Worm (Caenorhabditis elegans) whole organism, dauer: Measurements from ENCODE around the gene F36G9.3.
"Not testable (repeated sequence)": the region's sequence is repeated elsewhere in the genome, so short reads cannot be mapped to it uniquely, and the experiment has no call there.

ENCODE experiments used
- unc-62 ChIP-seq: sonication (generic microtip); optimal IDR thresholded peaks from 2 replicates; lab custom pipeline; 2017; ENCODE audit warnings: missing biosample characterization, missing genetic modification reagents, missing genetic modification characterization

Gene F36G9.3

ce11 chrV:15950903-15951302 lies 6.3 kb upstream of the F36G9.3 start, which contains the start of gene srw-59:
srw-59 (minus strand) TSS chrV:15951003.
- no peak for TF ChIP-seq unc-62

DNA sequence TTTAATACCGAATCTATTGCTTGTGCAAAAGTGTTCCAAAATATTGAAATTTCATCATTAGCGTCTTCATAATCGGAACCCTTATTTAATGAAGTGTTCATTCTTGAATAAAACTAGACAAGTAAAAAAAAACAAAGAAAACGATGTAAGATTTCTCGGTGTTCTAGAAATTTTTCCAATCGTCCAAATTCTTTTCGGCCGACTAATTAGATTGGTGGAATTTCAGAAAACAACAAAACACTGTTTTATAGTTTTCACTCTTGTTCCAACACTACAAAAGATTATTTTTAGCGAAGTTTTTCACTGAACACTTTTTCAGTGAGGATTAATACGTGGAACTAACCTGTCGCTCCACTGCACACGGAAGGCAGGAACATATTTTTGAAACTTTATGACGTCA lies 4.4 kb upstream of the F36G9.3 start, which contains the start of gene srw-56:
Gene srw-56, minus strand, starts transcription at position 101 of the 400 bp plus-strand sequence.
- no peak for TF ChIP-seq unc-62

DNA sequence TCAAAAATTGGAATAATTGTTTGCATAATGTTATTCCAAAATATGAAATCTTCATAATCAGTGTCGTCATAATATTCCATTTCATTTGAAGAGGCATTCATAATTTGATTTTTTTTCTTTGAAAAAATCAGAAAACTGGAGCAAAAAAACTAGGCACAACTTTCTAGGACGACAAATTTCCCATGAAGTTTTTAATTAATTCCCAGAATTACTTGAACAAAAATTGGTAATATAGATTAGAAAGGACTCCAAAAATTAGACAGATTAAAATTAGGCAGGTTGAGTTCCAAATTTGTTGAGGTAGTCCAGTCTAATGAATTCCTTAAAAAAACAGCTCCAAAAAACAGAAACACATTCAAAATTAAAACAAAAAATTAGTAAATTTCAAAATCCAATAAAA lies 2.3 kb upstream of the F36G9.3 start, which contains the start of gene srw-57:
Gene srw-57, minus strand, starts transcription at position 101 of the 400 bp plus-strand sequence.
- TF ChIP-seq unc-62, result no peak

DNA sequence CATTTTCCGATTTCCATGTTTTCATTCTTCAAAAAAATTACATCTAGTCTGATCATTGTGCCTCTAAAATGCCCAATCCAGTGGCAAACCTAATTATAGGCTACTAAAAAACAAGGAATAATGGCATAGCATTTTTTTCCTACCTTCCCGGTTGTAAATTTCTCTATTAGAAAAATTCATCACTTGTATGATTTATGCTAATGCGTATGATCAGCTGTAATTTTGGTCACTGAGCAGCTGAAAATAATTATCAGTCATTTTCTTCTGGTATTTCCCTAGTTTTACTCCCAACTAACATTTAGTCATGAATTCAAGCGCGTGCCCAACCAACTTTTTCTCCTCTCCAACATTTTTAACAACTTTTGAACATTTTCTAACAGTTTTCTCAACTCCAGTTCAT lies 1.7 kb upstream of the F36G9.3 start, which contains the start of gene srh-186:
Gene srh-186, plus strand, starts transcription at position 301 of the 400 bp plus-strand sequence.
- no peak for TF ChIP-seq unc-62

ce11 chrV:15959456-15959855 lies 2.3 kb downstream of the F36G9.3 start:
- TF ChIP-seq unc-62, result no peak

- TF ChIP-seq unc-62, result no peak
Measured at ce11 chrV:15965114-15965513, 7.9 kb downstream of the F36G9.3 start, which contains the start of gene sri-2. sri-2 (minus strand) TSS chrV:15965214.

ce11 chrV:15967542-15967941 lies 10.3 kb downstream of the F36G9.3 start, which contains the start of gene sri-1:
sri-1 (minus strand) TSS chrV:15967642.
- no peak for TF ChIP-seq unc-62

DNA sequence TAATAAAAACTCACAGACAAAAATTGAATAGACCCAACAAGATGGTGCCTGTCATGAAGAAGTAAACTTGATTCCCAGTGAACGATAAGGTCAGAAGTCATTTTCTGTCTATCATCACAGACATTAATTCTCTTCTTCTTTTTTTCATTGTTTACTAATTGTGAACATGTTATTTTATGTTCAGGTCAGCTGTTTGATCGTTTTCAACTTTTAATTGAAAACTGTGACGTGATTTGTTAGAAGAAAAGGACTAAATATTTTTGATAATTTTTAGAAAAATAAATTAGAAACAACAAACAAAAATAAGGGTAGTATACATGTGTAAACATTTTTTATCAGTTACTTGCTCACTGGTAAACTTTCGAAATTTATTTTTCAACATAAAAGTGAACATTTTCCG lies 12.5 kb downstream of the F36G9.3 start, which contains the start of gene F36G9.7:
Gene F36G9.7, minus strand, starts transcription at position 101 of the 400 bp plus-strand sequence.
- no peak for TF ChIP-seq unc-62

DNA sequence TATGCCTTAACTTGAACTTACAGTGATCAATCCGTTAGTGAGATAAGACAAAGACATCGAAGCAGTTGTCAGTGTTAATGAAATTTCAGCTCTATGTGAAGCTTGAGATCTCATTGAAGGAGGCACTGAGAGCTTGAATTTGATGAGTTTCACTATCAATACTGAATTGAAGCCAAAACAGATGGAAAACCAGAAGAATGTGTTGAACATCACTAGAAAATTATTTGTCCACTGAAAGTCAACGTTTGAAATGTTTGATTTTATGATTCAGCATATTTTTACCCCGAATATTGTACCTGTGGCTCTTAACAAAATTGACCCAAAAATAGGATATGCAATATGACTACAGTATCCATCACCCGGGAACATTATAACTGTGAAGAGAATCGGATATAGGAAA lies 13.6 kb downstream of the F36G9.3 start:
- TF ChIP-seq unc-62, result no peak

DNA sequence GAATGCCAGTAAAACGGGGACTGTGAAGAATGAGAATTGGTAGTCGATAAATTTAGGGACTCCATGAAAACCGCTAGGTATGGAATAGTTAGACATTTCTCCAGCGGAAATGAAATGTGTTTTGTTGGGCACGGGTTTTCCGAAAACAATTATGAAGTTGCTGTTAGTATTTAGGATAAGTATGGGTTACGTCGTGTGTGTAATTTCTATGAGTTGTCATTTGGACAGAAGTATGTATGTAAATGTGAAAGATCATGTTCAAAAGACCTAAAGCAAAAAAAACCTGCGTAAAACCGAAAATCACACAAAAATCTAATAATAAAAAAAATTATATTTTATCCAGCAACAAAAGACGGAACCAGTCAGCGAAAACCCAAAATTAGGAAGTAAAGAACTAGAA lies 15.3 kb downstream of the F36G9.3 start, which contains the start of gene sru-23:
Gene sru-23, minus strand, starts transcription at position 101 of the 400 bp plus-strand sequence.
- TF ChIP-seq unc-62, result no peak

ce11 chrV:15974836-15975235 lies 17.6 kb downstream of the F36G9.3 start, which contains the start of gene sru-22:
sru-22 (minus strand) TSS chrV:15974936.
- no peak for TF ChIP-seq unc-62

DNA sequence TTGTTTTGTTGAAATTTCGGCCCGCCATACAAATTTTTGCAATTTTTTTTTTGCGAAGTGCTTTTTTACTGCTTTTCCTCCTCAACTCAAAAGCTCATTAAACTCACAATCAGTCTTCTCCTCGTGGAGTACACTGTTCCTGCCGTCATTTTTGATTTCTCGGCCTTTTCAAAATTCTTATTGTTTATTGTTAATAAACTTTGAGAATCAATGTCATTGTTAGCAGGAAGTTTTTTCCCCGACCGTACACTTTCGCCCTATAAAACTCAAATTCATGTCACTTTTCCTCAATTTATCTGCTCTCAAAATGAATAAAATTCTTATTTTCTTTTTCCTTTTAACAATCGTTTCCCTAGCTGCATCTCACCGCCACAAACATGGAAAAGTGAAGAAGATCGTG lies 18.6 kb downstream of the F36G9.3 start, which contains the start of gene clec-232:
Gene clec-232, plus strand, starts transcription at position 301 of the 400 bp plus-strand sequence.
- TF ChIP-seq unc-62, result no peak

DNA sequence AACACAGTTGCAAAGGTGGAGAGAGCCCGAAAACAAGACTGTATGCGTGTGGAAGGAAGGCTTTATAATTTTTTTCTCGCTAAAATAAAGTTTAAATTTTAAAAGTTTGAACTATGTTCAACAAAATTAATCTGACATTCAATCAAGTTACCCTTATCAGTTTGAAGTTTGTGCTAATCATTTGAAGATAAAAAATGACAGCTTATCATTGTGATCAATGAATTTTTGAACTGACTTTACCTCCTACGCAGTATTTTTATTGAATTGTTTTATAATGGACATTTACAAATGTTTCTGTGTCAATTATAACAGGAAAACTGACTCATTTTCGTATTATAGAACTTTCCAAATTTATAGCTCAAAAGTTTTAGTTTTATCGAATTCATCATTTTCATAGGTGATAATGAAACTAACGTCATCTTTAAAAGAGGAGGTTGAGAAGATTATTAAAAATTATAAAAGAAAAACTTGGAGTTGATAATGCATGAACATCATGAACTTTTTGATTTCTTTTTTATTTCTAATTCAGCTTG lies 21.1 kb downstream of the F36G9.3 start, which contains the start of gene oac-20:
Gene oac-20, plus strand, starts transcription at position 483 of the 533 bp plus-strand sequence.
- no peak for TF ChIP-seq unc-62

DNA sequence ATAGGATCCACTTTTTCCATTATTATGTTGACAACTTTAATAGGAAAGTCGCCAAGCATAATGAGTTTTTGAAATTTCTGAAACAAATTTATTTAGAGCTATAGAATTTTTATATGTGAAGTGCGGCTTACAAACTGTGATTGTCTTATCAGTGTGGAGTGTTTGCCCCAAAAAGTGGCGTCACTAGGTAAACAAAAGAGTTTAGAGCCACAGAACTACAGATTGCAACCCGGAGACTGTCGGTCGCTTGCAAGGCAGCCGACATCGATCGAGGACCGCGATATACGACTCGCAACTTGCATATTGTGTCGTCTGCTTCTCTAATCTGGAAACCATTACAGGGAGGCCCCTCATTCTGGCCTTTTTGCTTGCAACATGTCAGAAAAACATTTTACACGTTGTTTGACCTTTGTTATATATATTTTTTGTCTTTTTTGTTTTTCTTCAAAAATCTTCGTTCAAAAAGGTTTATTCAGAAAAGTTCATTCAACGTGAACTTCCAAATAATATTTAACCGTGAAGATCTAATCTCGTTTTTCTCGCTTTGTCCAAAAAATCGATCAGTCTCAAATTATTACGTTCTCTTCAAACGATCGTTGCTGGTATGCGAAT lies 25.6 kb downstream of the F36G9.3 start, which contains the start of the genes fbxa-99 and F36G9.13:
Gene fbxa-99, minus strand, starts transcription at position 122 of the 612 bp plus-strand sequence.
Gene F36G9.13, plus strand, starts transcription at position 562 of the 612 bp plus-strand sequence.
- no peak for TF ChIP-seq unc-62

DNA sequence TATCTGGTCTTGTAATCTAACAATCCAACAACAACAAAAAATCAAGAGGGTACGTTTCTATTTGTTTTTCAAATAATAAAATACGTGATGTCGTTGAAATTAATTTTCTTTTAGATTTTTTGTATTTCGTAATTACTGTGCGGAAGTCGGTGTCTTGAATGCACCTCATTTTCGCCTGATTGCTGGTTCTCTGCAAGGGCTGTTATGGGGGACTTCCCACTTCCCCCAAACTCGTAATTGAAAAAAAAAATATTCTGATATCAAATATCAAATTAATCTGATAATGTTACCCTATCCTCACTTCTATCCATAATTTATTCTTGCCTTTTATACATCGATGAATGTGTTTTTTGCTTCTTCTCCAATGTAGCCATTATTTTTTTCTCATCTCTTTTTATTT lies 30.9 kb downstream of the F36G9.3 start, which contains the start of gene F36G9.15:
Gene F36G9.15, minus strand, starts transcription at position 101 of the 400 bp plus-strand sequence.
- no peak for TF ChIP-seq unc-62

ce11 chrV:15991850-15992249 lies 34.7 kb downstream of the F36G9.3 start, which contains the start of gene C06C6.7:
C06C6.7 (plus strand) TSS chrV:15992150.
- TF ChIP-seq unc-62, result not testable (repeated sequence)

DNA sequence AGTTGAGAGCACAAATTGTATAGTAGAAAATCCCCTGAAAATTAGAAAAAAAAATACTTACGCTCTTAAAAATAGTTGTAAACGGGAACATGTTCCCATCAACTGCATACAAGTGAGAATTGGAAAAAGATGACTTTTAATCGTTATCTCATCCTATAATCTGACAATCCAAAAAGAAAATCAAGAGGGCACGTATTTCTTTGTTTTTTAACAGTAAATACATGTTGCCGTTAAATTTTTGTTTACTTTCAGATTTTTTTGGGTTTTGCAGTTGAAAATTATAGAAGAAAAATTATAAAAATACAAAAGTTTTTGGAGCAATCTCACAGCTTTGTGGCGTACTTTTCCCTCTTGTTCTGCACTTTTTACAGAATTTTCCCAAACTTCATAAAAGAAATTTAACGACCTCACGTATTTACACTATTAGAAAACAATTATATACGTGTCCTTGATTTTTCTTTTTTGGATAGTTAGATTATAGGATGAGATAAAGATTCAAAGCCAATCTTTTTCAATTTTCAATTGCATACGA lies 39.5 kb downstream of the F36G9.3 start, which contains the start of the genes C06C6.9 and C06C6.8:
Gene C06C6.9, minus strand, starts transcription at position 101 of the 532 bp plus-strand sequence.
Gene C06C6.8, plus strand, starts transcription at position 482 of the 532 bp plus-strand sequence.
- no peak for TF ChIP-seq unc-62
